Fruit fly (Drosophila melanogaster): Measurements from ENCODE around the gene CG31106.
A peak's percentile ranks its signal among the peaks of the same experiment; 100 is the strongest.

The CG31106 gene

DNA sequence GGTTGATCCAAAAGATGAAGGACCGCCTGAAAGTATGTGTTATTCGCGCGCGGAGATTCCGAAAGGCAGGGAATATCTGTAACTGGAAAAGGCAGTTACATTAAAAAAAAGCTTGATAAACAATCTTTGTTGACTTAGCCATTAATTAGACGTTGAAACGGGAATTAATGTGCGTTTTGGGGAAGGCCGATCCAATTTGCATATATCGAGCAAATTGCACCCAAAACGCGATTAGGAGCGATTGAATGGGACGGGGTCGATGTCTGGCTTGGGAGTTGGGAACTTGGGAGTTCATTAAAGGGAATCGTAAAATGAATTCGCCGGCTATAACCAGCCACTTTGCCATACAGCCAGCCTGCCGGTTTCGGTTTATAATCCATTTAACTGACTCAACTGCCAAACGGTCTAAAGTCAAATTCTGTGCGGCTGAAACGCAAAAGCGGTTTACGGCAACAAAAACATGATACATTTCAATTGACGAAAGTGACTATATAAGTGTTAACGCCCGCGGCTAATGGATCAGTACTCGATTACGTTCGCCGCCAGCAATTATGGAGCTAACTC is 25.5 kb downstream of the CG31106 start, which contains the start of gene CG11854:
CG11854 (plus strand) TSS at position 514 of the 564 bp plus-strand sequence.
- TF ChIP-seq knrl (GFP tag; IDR thresholded peaks at IDR 0.05; ENCODE audit: partially characterized antibody), result no peak
- TF ChIP-seq CG7987 (GFP tag; optimal IDR thresholded peaks at IDR 0.05), result no peak
- TF ChIP-seq C15 (GFP tag; IDR thresholded peaks at IDR 0.05), result no peak
- TF ChIP-seq CG6272 (GFP tag; IDR thresholded peaks at IDR 0.05), result no peak
- TF ChIP-seq Hmr (GFP tag; optimal IDR thresholded peaks at IDR 0.05), result no peak
- no peak for TF ChIP-seq Nf-YA (GFP tag; IDR thresholded peaks at IDR 0.05)
- no peak for TF ChIP-seq Bgb (GFP tag; IDR thresholded peaks at IDR 0.05; ENCODE audit: partially characterized antibody)
- no peak for TF ChIP-seq Rx (GFP tag; IDR thresholded peaks at IDR 0.05)
- no peak for TF ChIP-seq hb (GFP tag; IDR thresholded peaks at IDR 0.05; ENCODE audit: partially characterized antibody)
- TF ChIP-seq CG2875 (GFP tag; optimal IDR thresholded peaks at IDR 0.05), result no peak
- TF ChIP-seq al (GFP tag; IDR thresholded peaks at IDR 0.05), result no peak
- no peak for TF ChIP-seq CG42726 (GFP tag; IDR thresholded peaks at IDR 0.05; ENCODE audit: partially characterized antibody)
- no peak for TF ChIP-seq inv (GFP tag; IDR thresholded peaks at IDR 0.05; ENCODE audit: partially characterized antibody)
- TF ChIP-seq CG9932 (GFP tag; IDR thresholded peaks at IDR 0.05), result no peak
- no peak for TF ChIP-seq Asciz (GFP tag; optimal IDR thresholded peaks at IDR 0.05)
- TF ChIP-seq Drgx (GFP tag; IDR thresholded peaks at IDR 0.05), result no peak
- no peak for TF ChIP-seq Usf (GFP tag; optimal IDR thresholded peaks at IDR 0.05)
- TF ChIP-seq Opbp (GFP tag; IDR thresholded peaks at IDR 0.05; ENCODE audit: partially characterized antibody), result no peak

DNA sequence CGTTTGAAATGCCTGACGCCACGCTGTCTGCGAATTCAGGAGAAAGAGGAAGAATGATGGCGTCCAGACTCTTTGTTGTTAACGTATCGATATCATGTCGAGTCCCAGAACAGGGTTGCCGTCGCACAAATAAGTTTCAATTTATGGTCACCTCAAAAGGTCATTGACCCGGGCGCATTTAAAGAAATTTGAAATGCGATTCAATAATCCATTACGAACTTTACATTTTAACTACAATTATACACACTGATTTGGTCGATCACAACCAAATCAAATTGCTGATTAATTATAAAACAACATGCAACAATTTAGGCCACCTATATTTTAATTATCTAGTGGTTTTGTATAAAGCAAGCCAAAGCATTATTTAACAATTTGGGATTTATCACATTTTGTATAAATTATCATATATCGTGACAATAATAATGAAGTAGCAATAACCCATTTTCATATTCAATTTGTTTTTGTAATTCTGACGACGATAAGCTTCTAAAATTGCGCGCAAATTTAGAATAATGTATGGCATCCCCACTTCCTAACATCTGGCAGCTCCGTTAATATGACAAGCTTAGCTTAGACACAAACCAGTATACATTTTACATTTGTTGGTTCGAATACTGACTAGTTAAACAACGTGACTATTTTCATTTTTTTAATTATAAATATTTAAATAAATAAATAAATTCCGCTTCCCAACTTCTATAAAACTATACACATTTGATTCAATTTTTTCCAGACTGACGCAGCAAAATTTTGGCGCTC is 29.1 kb downstream of the CG31106 start, which contains the start of gene bam:
bam (minus strand) TSS at position 58 of the 762 bp plus-strand sequence.
- TF ChIP-seq otp (GFP tag; IDR thresholded peaks at IDR 0.05), result no peak
- TF ChIP-seq Six4 (GFP tag; optimal IDR thresholded peaks at IDR 0.05), result no peak
- TF ChIP-seq amos (GFP tag; IDR thresholded peaks at IDR 0.05; ENCODE audit: partially characterized antibody), result peak; percentile 42
- peak; percentile 56; the same call in 1 of the 2 replicates for TF ChIP-seq CG42726 (GFP tag; IDR thresholded peaks at IDR 0.05; ENCODE audit: partially characterized antibody)
- TF ChIP-seq CG11085 (GFP tag; IDR thresholded peaks at IDR 0.05), result no peak
- TF ChIP-seq CG3847 (GFP tag; IDR thresholded peaks at IDR 0.05), result peak; percentile 80
- no peak for TF ChIP-seq Hr78 (GFP tag; optimal IDR thresholded peaks at IDR 0.05)
- TF ChIP-seq CG17361 (GFP tag; IDR thresholded peaks at IDR 0.05), result 0 out of 3 replicates have a peak, but pooled peaks have one; percentile 24
- no peak for TF ChIP-seq Kr (GFP tag; optimal IDR thresholded peaks at IDR 0.05)
- TF ChIP-seq nmo (GFP tag; optimal IDR thresholded peaks at IDR 0.05), result peak; percentile 40
- TF ChIP-seq CG2199 (GFP tag; IDR thresholded peaks at IDR 0.05), result peak; percentile 59; the same call in 2 of the 3 replicates
- TF ChIP-seq Aef1 (GFP tag; IDR thresholded peaks at IDR 0.05), result peak; percentile 14; the same call in 1 of the 3 replicates
- TF ChIP-seq CoRest (tag; optimal IDR thresholded peaks at IDR 0.05), result peak; percentile 64
- TF ChIP-seq Fer1 (GFP tag; optimal IDR thresholded peaks at IDR 0.05), result peak; percentile 15
- no peak for TF ChIP-seq Antp (GFP tag; optimal IDR thresholded peaks at IDR 0.05)
- no peak for TF ChIP-seq CG1832 (GFP tag; optimal IDR thresholded peaks at IDR 0.05)
- peak; percentile 56 for TF ChIP-seq Med (GFP tag)
- TF ChIP-seq unpg (GFP tag; optimal IDR thresholded peaks at IDR 0.05), result no peak
- no peak for TF ChIP-seq CG14050 (GFP tag; IDR thresholded peaks at IDR 0.05)
- TF ChIP-seq CG3995 (GFP tag; optimal IDR thresholded peaks at IDR 0.05), result peak; percentile 38
- no peak for TF ChIP-seq dmrt11E (tag; optimal IDR thresholded peaks at IDR 0.05)
- TF ChIP-seq trem (tag; optimal IDR thresholded peaks at IDR 0.05), result peak; percentile 71
- TF ChIP-seq CG15601 (tag; optimal IDR thresholded peaks at IDR 0.05), result peak; percentile 22
- no peak for TF ChIP-seq chinmo (GFP tag; IDR thresholded peaks at IDR 0.05; ENCODE audit: partially characterized antibody)
- peak; percentile 55; the same call in 1 of the 2 replicates for TF ChIP-seq Bgb (GFP tag; IDR thresholded peaks at IDR 0.05; ENCODE audit: partially characterized antibody)
- TF ChIP-seq CG6689 (GFP tag; IDR thresholded peaks at IDR 0.05), result no peak
- no peak for TF ChIP-seq exex (tag; optimal IDR thresholded peaks at IDR 0.05)
- peak; percentile 76 for TF ChIP-seq CTCF (GFP tag; optimal IDR thresholded peaks at IDR 0.05)
- no peak for TF ChIP-seq zf30C (GFP tag; optimal IDR thresholded peaks at IDR 0.05)
- no peak for TF ChIP-seq tx (GFP tag; optimal IDR thresholded peaks at IDR 0.05)
- TF ChIP-seq Nf-YC (tag; optimal IDR thresholded peaks at IDR 0.05), result peak; percentile 46

Measured in whole organism, embryonic.